Worm (Caenorhabditis elegans): ENCODE data around the gene sqt-3.
"Not testable (repeated sequence)": the region's sequence is repeated elsewhere in the genome, so short reads cannot be mapped to it uniquely, and the experiment has no call there.

Gene sqt-3

ce11 chrV:12371386-12371785 lies 18.8 kb downstream of the sqt-3 start, which contains the start of gene F23H12.7:
Gene F23H12.7, plus strand, starts transcription at chrV:12371686.
- TF ChIP-seq F13H6.1 (tag; optimal IDR thresholded peaks at IDR 0.05): no peak
- TF ChIP-seq dmd-4 (tag; optimal IDR thresholded peaks at IDR 0.05): no peak
- TF ChIP-seq ztf-1 (GFP tag; conservative IDR thresholded peaks at IDR 0.05): no peak
- no peak for TF ChIP-seq snpc-4 (tag; optimal IDR thresholded peaks at IDR 0.05)
- no peak for TF ChIP-seq ztf-11 (tag; optimal IDR thresholded peaks at IDR 0.05)
- TF ChIP-seq fos-1 (tag; optimal IDR thresholded peaks at IDR 0.05): no peak
- no peak for TF ChIP-seq lsy-2 (tag; optimal IDR thresholded peaks at IDR 0.05)
- TF ChIP-seq aly-2 (tag; optimal IDR thresholded peaks at IDR 0.05): no peak
- no peak for TF ChIP-seq gmeb-1 (tag; optimal IDR thresholded peaks at IDR 0.05)

ce11 chrV:12374252-12374651 lies 21.7 kb downstream of the sqt-3 start, which contains the start of gene F23H12.10:
Gene F23H12.10, minus strand, starts transcription at chrV:12374263.
- not testable (repeated sequence) for TF ChIP-seq nhr-129, ztf-11, nhr-21 (tag; optimal IDR thresholded peaks at IDR 0.05)

- TF ChIP-seq crh-2 (tag; optimal IDR thresholded peaks at IDR 0.05) (no peak), egl-27 (tag; optimal IDR thresholded peaks at IDR 0.05) (no peak), ZK546.5 (tag; optimal IDR thresholded peaks at IDR 0.05) (no peak), ceh-16 (tag; optimal IDR thresholded peaks at IDR 0.05) (no peak), R02D3.7 (tag; optimal IDR thresholded peaks at IDR 0.05) (no peak), nhr-25 (tag; optimal IDR thresholded peaks at IDR 0.05) (no peak), unc-39 (tag; optimal IDR thresholded peaks at IDR 0.05) (no peak), elt-1 (tag; optimal IDR thresholded peaks at IDR 0.05) (no peak), lin-13 (GFP tag; optimal IDR thresholded peaks at IDR 0.05) (no peak), snpc-4 (tag; optimal IDR thresholded peaks at IDR 0.05) (no peak), F13H6.1 (tag; optimal IDR thresholded peaks at IDR 0.05) (no peak), Y55F3AM.14 (GFP tag; optimal IDR thresholded peaks at IDR 0.05) (no peak)
Observed at ce11 chrV:12377256-12377655, 24.7 kb downstream of the sqt-3 start, which contains the start of gene K01D12.1. Gene K01D12.1, plus strand, starts transcription at chrV:12377556.

ce11 chrV:12386154-12386553 lies 33.6 kb downstream of the sqt-3 start, which contains the start of gene K01D12.15:
Gene K01D12.15, plus strand, starts transcription at chrV:12386454.
- TF ChIP-seq aly-2 (tag; optimal IDR thresholded peaks at IDR 0.05) (no peak), nhr-11 (tag; optimal IDR thresholded peaks at IDR 0.05) (no peak), ztf-4 (tag; optimal IDR thresholded peaks at IDR 0.05) (no peak), ama-1 (optimal IDR thresholded peaks at IDR 0.05) (no peak), nhr-237 (tag; optimal IDR thresholded peaks at IDR 0.05) (no peak), R02D3.7 (tag; optimal IDR thresholded peaks at IDR 0.05) (no peak), peb-1 (tag; optimal IDR thresholded peaks at IDR 0.05) (no peak), ceh-16 (tag; optimal IDR thresholded peaks at IDR 0.05) (no peak), nhr-77 (tag; optimal IDR thresholded peaks at IDR 0.05) (no peak), crh-2 (tag; optimal IDR thresholded peaks at IDR 0.05) (no peak), mdl-1 (tag; optimal IDR thresholded peaks at IDR 0.05) (no peak)

- TF ChIP-seq lin-11 (tag; optimal IDR thresholded peaks at IDR 0.05): no peak
- no peak for TF ChIP-seq nhr-129 (tag; optimal IDR thresholded peaks at IDR 0.05)
- TF ChIP-seq sma-3 (GFP tag; optimal IDR thresholded peaks at IDR 0.05): no peak
- no peak for TF ChIP-seq nhr-25 (tag; optimal IDR thresholded peaks at IDR 0.05)
- TF ChIP-seq snpc-4 (tag; optimal IDR thresholded peaks at IDR 0.05): no peak
- no peak for TF ChIP-seq nhr-77 (tag; optimal IDR thresholded peaks at IDR 0.05)
- TF ChIP-seq peb-1 (tag; optimal IDR thresholded peaks at IDR 0.05): no peak
- no peak for TF ChIP-seq ama-1 (optimal IDR thresholded peaks at IDR 0.05)
- no peak for TF ChIP-seq mab-5 (tag; optimal IDR thresholded peaks at IDR 0.05)
- no peak for TF ChIP-seq sem-4 (tag; optimal IDR thresholded peaks at IDR 0.05)
- no peak for TF ChIP-seq Y55F3AM.14 (GFP tag; optimal IDR thresholded peaks at IDR 0.05)
- no peak for TF ChIP-seq ceh-82 (tag; optimal IDR thresholded peaks at IDR 0.05)
- TF ChIP-seq C34F6.9 (tag; optimal IDR thresholded peaks at IDR 0.05): no peak
- TF ChIP-seq ceh-16 (tag; optimal IDR thresholded peaks at IDR 0.05): no peak
- TF ChIP-seq blmp-1 (tag; optimal IDR thresholded peaks at IDR 0.05; ENCODE audit: insufficient read depth): no peak
- TF ChIP-seq nhr-21 (tag; optimal IDR thresholded peaks at IDR 0.05): no peak
- no peak for TF ChIP-seq egl-27 (tag; optimal IDR thresholded peaks at IDR 0.05)
- TF ChIP-seq unc-55 (GFP tag; optimal IDR thresholded peaks at IDR 0.05): no peak
Observed at ce11 chrV:12395699-12396098, 43.2 kb downstream of the sqt-3 start, which contains the start of gene twk-14. Gene twk-14, minus strand, starts transcription at chrV:12395706.

Measured in whole organism, L2 larva.